Fruit fly (Drosophila melanogaster) whole organism, embryonic: ENCODE results near the gene CG34291.

Experiments used
- Ada2b ChIP-seq: fragments of 200-800 bp; sonication (Bioruptor generic); IDR thresholded peaks from 2 replicates; pipeline ENCODE4 v1.3.6; 2022; ENCODE audit warnings: missing biosample characterization, missing genetic modification characterization
- Adf1 ChIP-seq: fragments of 200-800 bp; sonication (Bioruptor generic); IDR thresholded peaks from 2 replicates; pipeline ENCODE4 v1.3.6; 2022; ENCODE audit warnings: missing biosample characterization, missing genetic modification characterization
- CG10274 ChIP-seq: fragments of 200-800 bp; sonication (Bioruptor generic); optimal IDR thresholded peaks from 3 replicates; lab custom pipeline; 2017; ENCODE audit warnings: missing biosample characterization, mild to moderate bottlenecking, missing genetic modification characterization
- CG11456 ChIP-seq: fragments of 200-800 bp; sonication (Bioruptor generic); IDR thresholded peaks from 3 replicates; pipeline ENCODE4 v1.3.6; 2022; ENCODE audit warnings: missing biosample characterization, missing genetic modification characterization
- CG12071 ChIP-seq: fragments of 200-800 bp; sonication (Bioruptor generic); optimal IDR thresholded peaks from 3 replicates; lab custom pipeline; 2018; ENCODE audit warnings: missing biosample characterization, mild to moderate bottlenecking, missing genetic modification characterization
- CG13287 ChIP-seq: fragments of 200-800 bp; sonication (Bioruptor generic); IDR thresholded peaks from 2 replicates; pipeline ENCODE4 v1.3.6; 2022; ENCODE audit warnings: missing biosample characterization, missing genetic modification characterization; ENCODE audit not compliant: partially characterized antibody
- CG14710 ChIP-seq: fragments of 200-800 bp; sonication (Bioruptor generic); optimal IDR thresholded peaks from 3 replicates; lab custom pipeline; 2019; ENCODE audit warnings: missing biosample characterization, mild to moderate bottlenecking, missing genetic modification characterization, moderate library complexity
- CG1603 ChIP-seq: fragments of 200-800 bp; sonication (Bioruptor generic); optimal IDR thresholded peaks from 2 replicates; lab custom pipeline; 2019; ENCODE audit warnings: missing biosample characterization, mild to moderate bottlenecking, missing genetic modification characterization, moderate library complexity
- CG33213 ChIP-seq: fragments of 200-800 bp; sonication (Bioruptor generic); optimal IDR thresholded peaks from 3 replicates; lab custom pipeline; 2016; ENCODE audit warnings: missing biosample characterization, missing genetic modification characterization
- CG34224 ChIP-seq: fragments of 200-800 bp; sonication (Bioruptor generic); IDR thresholded peaks from 3 replicates; pipeline ENCODE4 v1.3.6; 2022; ENCODE audit warnings: missing biosample characterization, missing genetic modification characterization; ENCODE audit not compliant: partially characterized antibody
- CG34376 ChIP-seq: fragments of 200-800 bp; sonication (Bioruptor generic); optimal IDR thresholded peaks from 2 replicates; lab custom pipeline; 2018; ENCODE audit warnings: missing biosample characterization, mild to moderate bottlenecking, missing genetic modification characterization
- CG3847 ChIP-seq: fragments of 200-800 bp; sonication (Bioruptor generic); IDR thresholded peaks from 2 replicates; pipeline ENCODE4 v1.3.6; 2022; ENCODE audit warnings: missing biosample characterization, missing genetic modification characterization
- CG4617 ChIP-seq: fragments of 200-800 bp; sonication (Bioruptor generic); optimal IDR thresholded peaks from 3 replicates; lab custom pipeline; 2016; ENCODE audit warnings: missing biosample characterization, missing genetic modification characterization, borderline replicate concordance
- CG9609 ChIP-seq: fragments of 200-800 bp; sonication (Bioruptor generic); optimal IDR thresholded peaks from 3 replicates; lab custom pipeline; 2016; ENCODE audit warnings: missing biosample characterization, missing genetic modification characterization
- CG9817 ChIP-seq: fragments of 200-800 bp; sonication (Bioruptor generic); optimal IDR thresholded peaks from 2 replicates; lab custom pipeline; 2018; ENCODE audit warnings: missing biosample characterization, mild to moderate bottlenecking, missing genetic modification characterization, moderate library complexity
- CG9876 ChIP-seq: fragments of 200-800 bp; sonication (Bioruptor generic); optimal IDR thresholded peaks from 2 replicates; lab custom pipeline; 2016; ENCODE audit warnings: missing biosample characterization, missing genetic modification characterization
- Camta ChIP-seq: fragments of 200-800 bp; sonication (Bioruptor generic); optimal IDR thresholded peaks from 2 replicates; lab custom pipeline; 2016; ENCODE audit warnings: missing biosample characterization, missing genetic modification characterization
- E2f2 ChIP-seq: fragments of 200-800 bp; sonication (Bioruptor generic); IDR thresholded peaks from 2 replicates; pipeline ENCODE4 v1.3.6; 2022; ENCODE audit warnings: missing biosample characterization, missing genetic modification characterization
- Ets97D ChIP-seq: fragments of 200-800 bp; sonication (Bioruptor generic); optimal IDR thresholded peaks from 3 replicates; lab custom pipeline; 2016; ENCODE audit warnings: missing biosample characterization, missing genetic modification characterization
- HmgD ChIP-seq: fragments of 200-800 bp; sonication (Bioruptor generic); optimal IDR thresholded peaks from 3 replicates; lab custom pipeline; 2016; ENCODE audit warnings: missing biosample characterization, missing genetic modification characterization
- Lhr ChIP-seq: fragments of 200-800 bp; sonication (Bioruptor generic); optimal IDR thresholded peaks from 3 replicates; lab custom pipeline; 2017; ENCODE audit warnings: mild to moderate bottlenecking, missing biosample characterization, missing genetic modification reagents, missing genetic modification characterization
- Lpt ChIP-seq: fragments of >200 bp; optimal IDR thresholded peaks from 2 replicates; lab custom pipeline; 2018; ENCODE audit warnings: missing biosample characterization, missing genetic modification characterization
- MBD-R2 ChIP-seq: fragments of 200-800 bp; sonication (Bioruptor generic); IDR thresholded peaks from 2 replicates; pipeline ENCODE4 v1.3.6; 2022; ENCODE audit warnings: missing biosample characterization, missing genetic modification characterization
- Opbp ChIP-seq: fragments of 200-800 bp; sonication (Bioruptor generic); IDR thresholded peaks from 3 replicates; pipeline ENCODE4 v1.3.6; 2022; ENCODE audit warnings: missing biosample characterization, missing genetic modification characterization; ENCODE audit not compliant: partially characterized antibody
- Sry-δ ChIP-seq: fragments of 200-800 bp; sonication (Bioruptor generic); optimal IDR thresholded peaks from 2 replicates; lab custom pipeline; 2016; ENCODE audit warnings: missing biosample characterization, missing genetic modification characterization
- YL-1 ChIP-seq: fragments of 200-800 bp; sonication (Bioruptor generic); optimal IDR thresholded peaks from 3 replicates; lab custom pipeline; 2017; ENCODE audit warnings: missing biosample characterization, mild to moderate bottlenecking, missing genetic modification characterization
- amos ChIP-seq: fragments of 200-800 bp; sonication (Bioruptor generic); IDR thresholded peaks from 2 replicates; pipeline ENCODE4 v1.3.6; 2022; ENCODE audit warnings: missing biosample characterization, missing genetic modification characterization; ENCODE audit not compliant: partially characterized antibody
- bigmax ChIP-seq: fragments of 200-800 bp; sonication (Bioruptor generic); optimal IDR thresholded peaks from 2 replicates; lab custom pipeline; 2018; ENCODE audit warnings: missing biosample characterization, mild to moderate bottlenecking, missing genetic modification characterization
- esg ChIP-seq: fragments of 200-800 bp; sonication (Bioruptor generic); conservative IDR thresholded peaks from 2 replicates; pipeline ENCODE4 v1.3.6; 2022; ENCODE audit warnings: missing biosample characterization, missing genetic modification characterization
- fd102C ChIP-seq: fragments of 200-800 bp; sonication (Bioruptor generic); optimal IDR thresholded peaks from 2 replicates; lab custom pipeline; 2018; ENCODE audit warnings: missing biosample characterization, mild to moderate bottlenecking, missing genetic modification characterization, moderate library complexity
- gem ChIP-seq: fragments of 200-800 bp; sonication (Bioruptor generic); optimal IDR thresholded peaks from 2 replicates; lab custom pipeline; 2019; ENCODE audit warnings: missing biosample characterization, mild to moderate bottlenecking, missing genetic modification characterization, moderate library complexity
- gfzf ChIP-seq: fragments of 200-800 bp; sonication (Bioruptor generic); optimal IDR thresholded peaks from 2 replicates; lab custom pipeline; 2016; ENCODE audit warnings: missing biosample characterization, mild to moderate bottlenecking, missing genetic modification characterization, moderate library complexity
- grau ChIP-seq: fragments of 200-800 bp; optimal IDR thresholded peaks from 3 replicates; lab custom pipeline; 2019; ENCODE audit warnings: missing biosample characterization, mild to moderate bottlenecking, missing genetic modification characterization, moderate library complexity
- gro ChIP-seq: fragments of 200-800 bp; sonication (Bioruptor generic); optimal IDR thresholded peaks from 2 replicates; lab custom pipeline; 2016; ENCODE audit warnings: missing biosample characterization, missing genetic modification characterization
- nerfin-1 ChIP-seq: fragments of 200-800 bp; sonication (Bioruptor generic); optimal IDR thresholded peaks from 3 replicates; lab custom pipeline; 2019; ENCODE audit warnings: missing biosample characterization, mild to moderate bottlenecking, missing genetic modification characterization, moderate library complexity
- nmo ChIP-seq: fragments of 200-800 bp; sonication (Bioruptor generic); optimal IDR thresholded peaks from 2 replicates; lab custom pipeline; 2018; ENCODE audit warnings: missing biosample characterization, mild to moderate bottlenecking, missing genetic modification characterization, moderate library complexity
- pzg ChIP-seq: fragments of 200-800 bp; sonication (Bioruptor generic); optimal IDR thresholded peaks from 3 replicates; lab custom pipeline; 2018; ENCODE audit warnings: missing biosample characterization, mild to moderate bottlenecking, missing genetic modification characterization, moderate library complexity
- sens-2 ChIP-seq: fragments of 200-800 bp; sonication (Bioruptor generic); IDR thresholded peaks from 2 replicates; pipeline ENCODE4 v1.3.6; 2022; ENCODE audit warnings: missing biosample characterization, missing genetic modification characterization
- sim ChIP-seq: fragments of 200-800 bp; sonication (Bioruptor generic); IDR thresholded peaks from 2 replicates; pipeline ENCODE4 v1.3.6; 2022; ENCODE audit warnings: missing biosample characterization, missing genetic modification characterization
- trem ChIP-seq: fragments of 200-800 bp; optimal IDR thresholded peaks from 3 replicates; lab custom pipeline; 2019; ENCODE audit warnings: missing biosample characterization, mild to moderate bottlenecking, missing genetic modification characterization, moderate library complexity
- tup ChIP-seq: fragments of 200-800 bp; sonication (Bioruptor generic); optimal IDR thresholded peaks from 2 replicates; lab custom pipeline; 2016; ENCODE audit warnings: missing biosample characterization, mild to moderate bottlenecking, missing genetic modification characterization, moderate library complexity

CG34291 gene

dm6 chr3R:26452345-26452744, 26.8 kb upstream of the CG34291 start, which contains the start of gene CG5447 (continued):
- TF ChIP-seq CG1603 (peak; percentile 59), MBD-R2 (GFP tag; lab: Robert Waterston, UW) (peak; percentile 53; the same call in 1 of the 2 replicates), CG34376 (GFP tag; lab: Kevin White, UChicago) (no peak), E2f2 (GFP tag; lab: Robert Waterston, UW) (peak; percentile 96), CG9609 (no peak), Ada2b (GFP tag; lab: Robert Waterston, UW) (no peak), CG9817 (no peak), gem (tag; lab: Kevin White, UChicago) (no peak), nmo (GFP tag; lab: Kevin White, UChicago) (peak; percentile 7), CG14710 (peak; percentile 99), gro (GFP tag; lab: Kevin White, UChicago) (peak; percentile 16), gfzf (peak; percentile 87), Ets97D (no peak), Lhr (GFP tag; lab: Kevin White, UChicago) (peak; percentile 55), Lpt (no peak), CG13287 (GFP tag; lab: Robert Waterston, UW) (peak; percentile 68), pzg (GFP tag; lab: Kevin White, UChicago) (peak; percentile 88), CG3847 (GFP tag; lab: Robert Waterston, UW) (peak; percentile 59), bigmax (GFP tag; lab: Kevin White, UChicago) (no peak), amos (GFP tag; lab: Robert Waterston, UW) (no peak; the same call in 1 of the 2 replicates), sim (no peak), fd102C (GFP tag; lab: Kevin White, UChicago) (no peak), CG34224 (peak; percentile 44; the same call in 2 of the 3 replicates), YL-1 (GFP tag; lab: Kevin White, UChicago) (peak; percentile 25), Sry-δ (peak; percentile 15), Camta (GFP tag; lab: Kevin White, UChicago) (no peak), HmgD (peak; percentile 18), sens-2 (GFP tag; lab: Robert Waterston, UW) (no peak), nerfin-1 (peak; percentile 30), CG9876 (GFP tag; lab: Kevin White, UChicago) (no peak), CG4617 (GFP tag; lab: Kevin White, UChicago) (peak; percentile 66), CG33213 (GFP tag; lab: Kevin White, UChicago) (peak; percentile 22), trem (tag; lab: Kevin White, UChicago) (peak; percentile 71), CG10274 (GFP tag; lab: Kevin White, UChicago) (no peak), Opbp (GFP tag; lab: Robert Waterston, UW) (no peak)
- TF ChIP-seq, all 482 proteins: peak for 33

dm6 chr3R:26450371-26450770, 24.8 kb upstream of the CG34291 start, which contains the start of gene Hex-t2:
Hex-t2 (plus strand) TSS chr3R:26450671.
- TF ChIP-seq Adf1 (no peak), esg (GFP tag; lab: Robert Waterston, UW) (no peak), CG11456 (GFP tag; lab: Robert Waterston, UW) (no peak), CG12071 (GFP tag; lab: Kevin White, UChicago) (no peak), grau (tag; lab: Kevin White, UChicago) (no peak), tup (GFP tag; lab: Kevin White, UChicago) (no peak)
